Worm (Caenorhabditis elegans) whole organism, late embryonic: ENCODE measurements around the gene T28D6.5.

Experiments
- C38D4.7 ChIP-seq: fragments of 200-800 bp; sonication (Bioruptor generic); optimal IDR thresholded peaks from 2 replicates; lab custom pipeline; 2018; ENCODE audit warnings: mild to moderate bottlenecking, missing genetic modification characterization, moderate library complexity, missing compliant biosample characterization
- K02D7.2 ChIP-seq: sonication (generic microtip); optimal IDR thresholded peaks from 2 replicates; lab custom pipeline; 2017; ENCODE audit warnings: mild to moderate bottlenecking, missing genetic modification characterization, missing compliant biosample characterization
- T23F11.4 ChIP-seq: fragments of 200-800 bp; sonication (Bioruptor generic); optimal IDR thresholded peaks from 2 replicates; lab custom pipeline; 2018; ENCODE audit warnings: mild to moderate bottlenecking, missing genetic modification characterization, missing compliant biosample characterization
- ahr-1 ChIP-seq: sonication (generic microtip); optimal IDR thresholded peaks from 2 replicates; lab custom pipeline; 2016; ENCODE audit warnings: missing genetic modification characterization, missing compliant biosample characterization
- ama-1 ChIP-seq: fragments of 150-350 bp; optimal IDR thresholded peaks from 2 replicates; lab custom pipeline; 2014
- ceh-14 ChIP-seq: sonication (generic microtip); optimal IDR thresholded peaks from 2 replicates; lab custom pipeline; 2016; ENCODE audit warnings: missing genotype, missing genetic modification characterization, missing compliant biosample characterization
- ceh-18 ChIP-seq: sonication (generic microtip); optimal IDR thresholded peaks from 2 replicates; lab custom pipeline; 2016; ENCODE audit warnings: missing genetic modification characterization, missing compliant biosample characterization
- ceh-19 ChIP-seq: fragments of 200-800 bp; sonication (Bioruptor generic); optimal IDR thresholded peaks from 2 replicates; lab custom pipeline; 2018; ENCODE audit warnings: mild to moderate bottlenecking, missing genetic modification characterization, missing compliant biosample characterization
- ceh-2 ChIP-seq: sonication (generic microtip); optimal IDR thresholded peaks from 2 replicates; lab custom pipeline; 2016; ENCODE audit warnings: missing genotype, missing genetic modification characterization, missing compliant biosample characterization
- ceh-22 ChIP-seq: sonication (generic microtip); optimal IDR thresholded peaks from 2 replicates; lab custom pipeline; 2017; ENCODE audit warnings: missing biosample characterization, missing genetic modification characterization
- ceh-24 ChIP-seq: sonication (generic microtip); optimal IDR thresholded peaks from 2 replicates; lab custom pipeline; 2016; ENCODE audit warnings: mild to moderate bottlenecking, missing genetic modification characterization, missing compliant biosample characterization
- ceh-30 ChIP-seq: fragments of 150-350 bp; optimal IDR thresholded peaks from 2 replicates; lab custom pipeline; 2014; ENCODE audit warnings: missing biosample characterization, missing genetic modification characterization
- ceh-31 ChIP-seq: sonication (generic microtip); optimal IDR thresholded peaks from 2 replicates; lab custom pipeline; 2016; ENCODE audit warnings: missing genetic modification characterization, missing compliant biosample characterization
- ceh-34 ChIP-seq: sonication (generic microtip); optimal IDR thresholded peaks from 2 replicates; lab custom pipeline; 2016; ENCODE audit warnings: mild to moderate bottlenecking, missing genetic modification characterization, missing compliant biosample characterization
- ceh-48 ChIP-seq: sonication (generic microtip); optimal IDR thresholded peaks from 2 replicates; lab custom pipeline; 2016; ENCODE audit warnings: missing genetic modification characterization, inconsistent platforms, missing compliant biosample characterization
- ceh-9 ChIP-seq: sonication (generic microtip); optimal IDR thresholded peaks from 2 replicates; lab custom pipeline; 2016; ENCODE audit warnings: mild to moderate bottlenecking, missing genetic modification characterization, inconsistent platforms, missing compliant biosample characterization
- che-1 ChIP-seq: sonication (generic microtip); optimal IDR thresholded peaks from 2 replicates; lab custom pipeline; 2016; ENCODE audit warnings: mild to moderate bottlenecking, missing genetic modification characterization, missing compliant biosample characterization
- dmd-4 ChIP-seq: sonication (generic microtip); optimal IDR thresholded peaks from 2 replicates; lab custom pipeline; 2016; ENCODE audit warnings: borderline replicate concordance, missing genetic modification characterization, missing compliant biosample characterization
- dve-1 ChIP-seq: sonication (generic microtip); optimal IDR thresholded peaks from 2 replicates; lab custom pipeline; 2017; ENCODE audit warnings: antibody characterized with exemption, mild to moderate bottlenecking, missing genetic modification characterization, missing compliant biosample characterization
- elt-2 ChIP-seq: sonication (generic microtip); optimal IDR thresholded peaks from 2 replicates; lab custom pipeline; 2016; ENCODE audit warnings: missing genetic modification reagents, missing genetic modification characterization, missing compliant biosample characterization
- elt-4 ChIP-seq: sonication (generic microtip); optimal IDR thresholded peaks from 2 replicates; lab custom pipeline; 2016; ENCODE audit warnings: missing genetic modification characterization, missing compliant biosample characterization
- ets-4 ChIP-seq: sonication (generic microtip); optimal IDR thresholded peaks from 2 replicates; lab custom pipeline; 2016; ENCODE audit warnings: missing genetic modification characterization, missing compliant biosample characterization
- eyg-1 ChIP-seq: sonication (generic microtip); optimal IDR thresholded peaks from 2 replicates; lab custom pipeline; 2016; ENCODE audit warnings: missing genotype, missing genetic modification characterization, missing compliant biosample characterization
- fax-1 ChIP-seq: sonication (generic microtip); optimal IDR thresholded peaks from 2 replicates; lab custom pipeline; 2016; ENCODE audit warnings: missing genotype, missing genetic modification characterization, missing compliant biosample characterization
- fkh-6 ChIP-seq: sonication (generic microtip); optimal IDR thresholded peaks from 2 replicates; lab custom pipeline; 2016; ENCODE audit warnings: missing genetic modification characterization, missing compliant biosample characterization
- gmeb-2 ChIP-seq: sonication (generic microtip); optimal IDR thresholded peaks from 2 replicates; lab custom pipeline; 2016; ENCODE audit warnings: missing genetic modification characterization, inconsistent platforms, missing compliant biosample characterization
- hlh-13 ChIP-seq: fragments of 200-800 bp; sonication (Bioruptor generic); optimal IDR thresholded peaks from 2 replicates; lab custom pipeline; 2018; ENCODE audit warnings: mild to moderate bottlenecking, missing genetic modification characterization, missing compliant biosample characterization
- hlh-15 ChIP-seq: sonication (generic microtip); optimal IDR thresholded peaks from 2 replicates; lab custom pipeline; 2016; ENCODE audit warnings: missing genetic modification characterization, missing compliant biosample characterization
- hlh-6 ChIP-seq: sonication (generic microtip); optimal IDR thresholded peaks from 2 replicates; lab custom pipeline; 2016; ENCODE audit warnings: missing genotype, missing genetic modification characterization, missing compliant biosample characterization
- hlh-8 ChIP-seq: sonication (generic microtip); optimal IDR thresholded peaks from 2 replicates; lab custom pipeline; 2016; ENCODE audit warnings: missing genotype, missing genetic modification characterization, missing compliant biosample characterization
- lin-11 ChIP-seq: fragments of 200-800 bp; sonication (Bioruptor generic); optimal IDR thresholded peaks from 2 replicates; lab custom pipeline; 2018; ENCODE audit warnings: mild to moderate bottlenecking, missing genetic modification characterization, missing compliant biosample characterization
- madf-2 ChIP-seq: sonication (generic microtip); optimal IDR thresholded peaks from 2 replicates; lab custom pipeline; 2017; ENCODE audit warnings: missing genetic modification characterization, missing compliant biosample characterization
- nfya-1 ChIP-seq: sonication (generic microtip); optimal IDR thresholded peaks from 2 replicates; lab custom pipeline; 2017; ENCODE audit warnings: missing genetic modification characterization, mild to moderate bottlenecking, missing compliant biosample characterization, antibody characterized with exemption, moderate library complexity
- nhr-11 ChIP-seq: fragments of 150-350 bp; optimal IDR thresholded peaks from 2 replicates; lab custom pipeline; 2014; ENCODE audit warnings: missing biosample characterization, missing genetic modification characterization
- nhr-232 ChIP-seq: sonication (generic microtip); optimal IDR thresholded peaks from 2 replicates; lab custom pipeline; 2016; ENCODE audit warnings: missing genetic modification characterization, missing compliant biosample characterization
- pag-3 ChIP-seq: sonication (generic microtip); optimal IDR thresholded peaks from 2 replicates; lab custom pipeline; 2016; ENCODE audit warnings: missing compliant biosample characterization, missing genetic modification characterization, borderline replicate concordance
- pat-9 ChIP-seq: fragments of 200-800 bp; sonication (Bioruptor generic); optimal IDR thresholded peaks from 2 replicates; lab custom pipeline; 2018; ENCODE audit warnings: mild to moderate bottlenecking, missing genetic modification characterization, moderate library complexity, missing compliant biosample characterization
- pax-1 ChIP-seq: fragments of 150-350 bp; optimal IDR thresholded peaks from 2 replicates; lab custom pipeline; 2014; ENCODE audit warnings: missing biosample characterization, missing genetic modification characterization
- pqm-1 ChIP-seq: sonication (generic microtip); optimal IDR thresholded peaks from 2 replicates; lab custom pipeline; 2016; ENCODE audit warnings: missing genetic modification characterization, missing compliant biosample characterization
- pros-1 ChIP-seq: fragments of 150-350 bp; optimal IDR thresholded peaks from 2 replicates; lab custom pipeline; 2014; ENCODE audit warnings: missing biosample characterization, missing genetic modification reagents, missing genetic modification characterization
- sdc-2 ChIP-seq: sonication (generic microtip); optimal IDR thresholded peaks from 2 replicates; lab custom pipeline; 2016; ENCODE audit warnings: missing genotype, missing genetic modification characterization, missing compliant biosample characterization
- sox-2 ChIP-seq: fragments of 200-800 bp; sonication (Bioruptor generic); IDR thresholded peaks from 2 replicates; pipeline ENCODE4 v1.3.6; 2022; ENCODE audit warnings: missing genetic modification reagents, missing genetic modification characterization, missing compliant biosample characterization
- sox-4 ChIP-seq: sonication (generic microtip); optimal IDR thresholded peaks from 2 replicates; lab custom pipeline; 2017; ENCODE audit warnings: mild to moderate bottlenecking, missing genetic modification characterization, inconsistent platforms, missing compliant biosample characterization
- syd-9 ChIP-seq: sonication (generic microtip); optimal IDR thresholded peaks from 2 replicates; lab custom pipeline; 2016; ENCODE audit warnings: mild to moderate bottlenecking, missing genetic modification characterization, moderate library complexity, missing compliant biosample characterization
- tbx-7 ChIP-seq: sonication (generic microtip); optimal IDR thresholded peaks from 2 replicates; lab custom pipeline; 2016; ENCODE audit warnings: missing genotype, missing genetic modification characterization, missing compliant biosample characterization
- unc-3 ChIP-seq, 2 experiments: fragments of 200-800 bp in 1 of 2; sonication (Bioruptor generic) in 1 of 2; sonication (generic microtip) in 1 of 2; conservative IDR thresholded peaks in 1 of 2; optimal IDR thresholded peaks in 1 of 2; 2 replicates each; pipeline versions ENCODE4 v1.3.6 to Lab custom; 2016 to 2022; ENCODE audit warnings: missing compliant biosample characterization in 2 of 2, missing genetic modification characterization in 2 of 2, missing genetic modification reagents in 1 of 2
- ztf-16 ChIP-seq: sonication (generic microtip); optimal IDR thresholded peaks from 2 replicates; lab custom pipeline; 2017; ENCODE audit warnings: missing genetic modification characterization, missing compliant biosample characterization

Gene T28D6.5

ce11 chrIII:11362915-11363314 lies 29.4 kb downstream of the T28D6.5 start:
- TF ChIP-seq dve-1 (tag; lab: Kevin White, UChicago) (no peak), madf-2 (no peak), ceh-14 (no peak), ceh-18 (tag; lab: Kevin White, UChicago) (no peak), ets-4 (tag; lab: Kevin White, UChicago) (no peak), pat-9 (tag; lab: Kevin White, UChicago) (no peak), che-1 (tag; lab: Kevin White, UChicago) (no peak), pax-1 (no peak), hlh-15 (no peak), pqm-1 (tag; lab: Kevin White, UChicago) (no peak), hlh-8 (tag; lab: Kevin White, UChicago) (no peak), ceh-30 (tag; lab: Kevin White, UChicago) (no peak), ceh-19 (GFP tag; lab: Kevin White, UChicago) (no peak), ceh-31 (tag; lab: Kevin White, UChicago) (no peak), ceh-22 (tag; lab: Kevin White, UChicago) (no peak), sox-4 (tag; lab: Kevin White, UChicago) (no peak), K02D7.2 (tag; lab: Kevin White, UChicago) (no peak), ama-1 (lab: Kevin White, UChicago) (no peak)
- TF ChIP-seq, all 69 proteins: peak for 0

ce11 chrIII:11366467-11366866 lies 33.0 kb downstream of the T28D6.5 start, which contains the start of gene T28D6.3:
TSS of gene T28D6.3 (plus strand) at chrIII:11366767.
- no peak for TF ChIP-seq ceh-34 (tag; lab: Kevin White, UChicago)

DNA sequence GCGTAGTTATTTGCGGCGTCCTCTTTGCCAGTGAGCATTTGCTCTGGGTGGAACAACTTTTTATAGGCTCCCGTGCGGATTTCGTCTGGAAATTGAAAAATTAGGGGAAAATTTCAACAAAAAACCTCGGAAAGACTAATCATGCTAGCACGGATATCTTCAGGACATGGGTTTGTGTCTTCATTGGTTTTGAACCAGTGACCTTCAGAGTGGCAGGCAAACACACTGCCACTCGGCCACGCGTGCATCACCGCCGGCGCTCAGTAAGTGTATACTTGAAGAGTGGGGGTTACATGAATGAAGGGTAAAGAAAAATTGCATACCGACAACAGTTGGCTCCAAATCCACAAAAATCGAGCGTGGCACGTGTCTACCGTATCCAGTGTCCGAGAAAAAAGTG lies 37.8 kb downstream of the T28D6.5 start:
- peak; percentile 75 for TF ChIP-seq ceh-48
- peak; percentile 83 for TF ChIP-seq sdc-2 (tag; lab: Kevin White, UChicago)
- TF ChIP-seq tbx-7 (tag; lab: Kevin White, UChicago), result peak; percentile 47
- TF ChIP-seq madf-2, result peak; percentile 89
- peak; percentile 64 for TF ChIP-seq T23F11.4 (GFP tag; lab: Kevin White, UChicago)
- peak; percentile 88 for TF ChIP-seq C38D4.7 (GFP tag; lab: Kevin White, UChicago)
- TF ChIP-seq dmd-4 (tag; lab: Kevin White, UChicago), result peak; percentile 74
- TF ChIP-seq gmeb-2 (tag; lab: Kevin White, UChicago), result peak; percentile 90
- peak; percentile 71 for TF ChIP-seq ahr-1
- TF ChIP-seq ceh-9 (tag; lab: Kevin White, UChicago), result peak; percentile 64
- TF ChIP-seq ceh-24 (tag; lab: Kevin White, UChicago), result peak; percentile 61
- peak; percentile 77 for TF ChIP-seq fax-1
- TF ChIP-seq hlh-13 (GFP tag; lab: Kevin White, UChicago), result peak; percentile 84
- peak; percentile 79 for TF ChIP-seq ceh-18 (tag; lab: Kevin White, UChicago)
- peak; percentile 95 for TF ChIP-seq hlh-6 (tag; lab: Kevin White, UChicago)
- peak; percentile 82 for TF ChIP-seq lin-11
- TF ChIP-seq syd-9 (tag; lab: Kevin White, UChicago), result peak; percentile 76
- peak; percentile 79 for TF ChIP-seq unc-3 (GFP tag; conservative IDR thresholded peaks at IDR 0.05; lab: Robert Waterston, UW)
- TF ChIP-seq unc-3 (tag; optimal IDR thresholded peaks at IDR 0.05; lab: Kevin White, UChicago), result peak; percentile 68
- peak; percentile 51 for TF ChIP-seq elt-4 (tag; lab: Kevin White, UChicago)
- peak; percentile 88 for TF ChIP-seq nhr-232
- peak; percentile 76 for TF ChIP-seq sox-2
- TF ChIP-seq K02D7.2 (tag; lab: Kevin White, UChicago), result peak; percentile 78
- TF ChIP-seq elt-2, result peak; percentile 90
- peak; percentile 69 for TF ChIP-seq nfya-1 (tag; lab: Kevin White, UChicago)
- peak; percentile 50 for TF ChIP-seq pag-3 (tag; lab: Kevin White, UChicago)
- peak; percentile 88 for TF ChIP-seq fkh-6
- TF ChIP-seq pat-9 (tag; lab: Kevin White, UChicago), result peak; percentile 91
- no peak for TF ChIP-seq pros-1
- peak; percentile 82 for TF ChIP-seq ztf-16 (tag; lab: Kevin White, UChicago)
- peak; percentile 71 for TF ChIP-seq ceh-2 (tag; lab: Kevin White, UChicago)
- TF ChIP-seq eyg-1 (tag; lab: Kevin White, UChicago), result peak; percentile 87
- peak; percentile 67 for TF ChIP-seq ceh-31 (tag; lab: Kevin White, UChicago)
- no peak for TF ChIP-seq ceh-30 (tag; lab: Kevin White, UChicago)
- no peak for TF ChIP-seq nhr-11 (tag; lab: Kevin White, UChicago)
- TF ChIP-seq ceh-22 (tag; lab: Kevin White, UChicago), result peak; percentile 24
- TF ChIP-seq pax-1, result no peak
- TF ChIP-seq hlh-15, result peak; percentile 78
- TF ChIP-seq sox-4 (tag; lab: Kevin White, UChicago), result peak; percentile 90
